Worm (Caenorhabditis elegans): Measurements from ENCODE around the gene let-99.

- TF ChIP-seq ztf-29 (GFP tag; IDR thresholded peaks at IDR 0.05) (no peak), flt-1 (GFP tag; IDR thresholded peaks at IDR 0.05) (no peak), tab-1 (GFP tag; IDR thresholded peaks at IDR 0.05) (no peak), ztf-23 (GFP tag; IDR thresholded peaks at IDR 0.05) (no peak), T22C8.4 (GFP tag; IDR thresholded peaks at IDR 0.05) (no peak), ref-1 (GFP tag; conservative IDR thresholded peaks at IDR 0.05) (no peak), med-1 (GFP tag; optimal IDR thresholded peaks at IDR 0.05; ENCODE audit: insufficient read depth) (no peak)
Observed at ce11 chrIV:12542011-12542410, 25.6 kb upstream of the let-99 start, which contains the start of gene ham-1.

Measured in whole organism, midembryonic.